Fruit fly (Drosophila melanogaster) whole organism, embryonic: ENCODE data around the gene awd.

ENCODE experiments used
- Bgb ChIP-seq: fragments of 200-800 bp; sonication (Bioruptor generic); IDR thresholded peaks from 2 replicates; pipeline ENCODE4 v1.3.6; 2022; ENCODE audit warnings: missing biosample characterization, missing genetic modification characterization; ENCODE audit not compliant: partially characterized antibody
- CG11723 ChIP-seq: fragments of 200-800 bp; sonication (Bioruptor generic); optimal IDR thresholded peaks from 2 replicates; lab custom pipeline; 2017; ENCODE audit warnings: missing biosample characterization, mild to moderate bottlenecking, missing genetic modification characterization
- CG13287 ChIP-seq: fragments of 200-800 bp; sonication (Bioruptor generic); IDR thresholded peaks from 2 replicates; pipeline ENCODE4 v1.3.6; 2022; ENCODE audit warnings: missing biosample characterization, missing genetic modification characterization; ENCODE audit not compliant: partially characterized antibody
- CG2129 ChIP-seq: fragments of 200-800 bp; sonication (Bioruptor generic); IDR thresholded peaks from 2 replicates; pipeline ENCODE4 v1.3.6; 2022; ENCODE audit warnings: missing biosample characterization, missing genetic modification characterization; ENCODE audit not compliant: partially characterized antibody
- CG2875 ChIP-seq: fragments of 200-800 bp; sonication (Bioruptor generic); optimal IDR thresholded peaks from 2 replicates; lab custom pipeline; 2017; ENCODE audit warnings: missing biosample characterization, mild to moderate bottlenecking, missing genetic modification characterization, missing genetic modification reagents
- CG4404 ChIP-seq: fragments of 200-800 bp; sonication (Bioruptor generic); IDR thresholded peaks from 2 replicates; pipeline ENCODE4 v1.3.6; 2022; ENCODE audit warnings: missing biosample characterization, missing genetic modification characterization
- Fer3 ChIP-seq: fragments of 200-800 bp; sonication (Bioruptor generic); optimal IDR thresholded peaks from 2 replicates; lab custom pipeline; 2018; ENCODE audit warnings: missing biosample characterization, mild to moderate bottlenecking, missing genetic modification characterization, moderate library complexity
- Myb ChIP-seq: fragments of 200-800 bp; sonication (Bioruptor generic); optimal IDR thresholded peaks from 2 replicates; lab custom pipeline; 2016; ENCODE audit warnings: missing biosample characterization, missing genetic modification characterization
- Neu2 ChIP-seq: fragments of 200-800 bp; sonication (Bioruptor generic); optimal IDR thresholded peaks from 3 replicates; lab custom pipeline; 2016; ENCODE audit warnings: missing biosample characterization, missing genetic modification characterization, borderline replicate concordance
- maf-S ChIP-seq: fragments of 200-800 bp; sonication (Bioruptor generic); optimal IDR thresholded peaks from 2 replicates; lab custom pipeline; 2016; ENCODE audit warnings: missing biosample characterization, missing genetic modification characterization
- otp ChIP-seq: fragments of 200-800 bp; sonication (Bioruptor generic); IDR thresholded peaks from 3 replicates; pipeline ENCODE4, ENCODE4 v1.3.6; 2022; ENCODE audit warnings: missing biosample characterization, missing genetic modification characterization
- schlank ChIP-seq: fragments of 200-800 bp; sonication (Bioruptor generic); optimal IDR thresholded peaks from 2 replicates; lab custom pipeline; 2018; ENCODE audit warnings: missing biosample characterization, mild to moderate bottlenecking, missing genetic modification characterization
- tna ChIP-seq: fragments of 200-800 bp; sonication (Bioruptor generic); IDR thresholded peaks from 2 replicates; pipeline ENCODE4 v1.3.6; 2022; ENCODE audit warnings: missing biosample characterization, missing genetic modification characterization; ENCODE audit not compliant: partially characterized antibody

DNA sequence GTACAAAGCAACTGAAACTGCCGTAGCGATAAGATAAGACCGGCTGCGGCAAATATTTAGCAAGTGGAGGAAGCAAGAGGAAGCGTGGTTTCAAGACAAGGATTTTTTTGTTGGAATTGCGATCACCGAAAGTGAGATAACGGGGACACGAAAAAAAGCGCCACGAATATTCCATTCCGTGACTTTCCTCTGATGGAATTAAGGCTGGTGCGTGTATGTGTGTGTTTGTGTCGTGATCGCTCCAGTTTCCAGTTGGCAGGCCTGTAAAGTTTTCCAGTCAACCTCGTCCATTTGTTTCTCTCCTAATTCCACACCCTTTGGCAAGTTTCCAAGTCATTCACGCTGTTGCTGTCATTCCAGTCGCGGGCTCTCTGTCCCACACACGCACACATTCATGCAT is 19.6 kb downstream of the awd start:
- TF ChIP-seq Bgb (GFP tag; lab: Robert Waterston, UW) (no peak), CG2875 (no peak), maf-S (no peak), Fer3 (no peak), Neu2 (GFP tag; lab: Kevin White, UChicago) (no peak), CG13287 (GFP tag; lab: Robert Waterston, UW) (no peak), CG11723 (GFP tag; lab: Kevin White, UChicago) (no peak), schlank (no peak), Myb (GFP tag; lab: Kevin White, UChicago) (no peak), tna (GFP tag; lab: Robert Waterston, UW) (no peak), CG2129 (GFP tag; lab: Robert Waterston, UW) (no peak), otp (GFP tag; lab: Robert Waterston, UW) (no peak), CG4404 (GFP tag; lab: Robert Waterston, UW) (no peak)
